Fruit fly (Drosophila melanogaster): ENCODE measurements around the gene CG13992.
A peak's percentile ranks its signal among the peaks of the same experiment; 100 is the strongest.

The CG13992 gene

dm6 chr2L:5977070-5977728 is 9.6 kb upstream of the CG13992 start (continued):
- TF ChIP-seq nau (GFP tag; optimal IDR thresholded peaks at IDR 0.05) = peak; percentile 20
- no peak for TF ChIP-seq nerfin-1 (tag; optimal IDR thresholded peaks at IDR 0.05)
- TF ChIP-seq Kr (GFP tag; optimal IDR thresholded peaks at IDR 0.05) = peak; percentile 3
- TF ChIP-seq CG11560 (tag; IDR thresholded peaks at IDR 0.05) = no peak
- no peak for TF ChIP-seq CG2129 (GFP tag; IDR thresholded peaks at IDR 0.05; ENCODE audit: partially characterized antibody)
- TF ChIP-seq CG30431 (GFP tag; optimal IDR thresholded peaks at IDR 0.05) = no peak
- no peak for TF ChIP-seq CG9932 (GFP tag; IDR thresholded peaks at IDR 0.05)
- TF ChIP-seq CG7357 (GFP tag; IDR thresholded peaks at IDR 0.05) = no peak
- TF ChIP-seq CG4328 (GFP tag; optimal IDR thresholded peaks at IDR 0.05) = peak; percentile 0
- TF ChIP-seq usp (GFP tag; optimal IDR thresholded peaks at IDR 0.05) = no peak
- peak; percentile 36 for TF ChIP-seq cg (GFP tag; optimal IDR thresholded peaks at IDR 0.05)
- TF ChIP-seq ems (GFP tag; optimal IDR thresholded peaks at IDR 0.05) = no peak
- TF ChIP-seq gfzf (GFP tag; optimal IDR thresholded peaks at IDR 0.05) = no peak
- peak; percentile 42 for TF ChIP-seq Side (GFP tag; optimal IDR thresholded peaks at IDR 0.05)
- TF ChIP-seq Gug (GFP tag; IDR thresholded peaks at IDR 0.05) = no peak
- peak; percentile 58 for TF ChIP-seq CG6765 (GFP tag; optimal IDR thresholded peaks at IDR 0.05)
- TF ChIP-seq CG17385 (GFP tag; optimal IDR thresholded peaks at IDR 0.05) = no peak
- TF ChIP-seq CG10565 (GFP tag; optimal IDR thresholded peaks at IDR 0.05) = no peak
- no peak for TF ChIP-seq hth (optimal IDR thresholded peaks at IDR 0.05)
- TF ChIP-seq CG1233 (GFP tag; optimal IDR thresholded peaks at IDR 0.05) = no peak
- TF ChIP-seq Hey (tag; optimal IDR thresholded peaks at IDR 0.05) = peak; percentile 51
- TF ChIP-seq CG3281 (GFP tag; optimal IDR thresholded peaks at IDR 0.05) = peak; percentile 20
- TF ChIP-seq abd-A (tag; optimal IDR thresholded peaks at IDR 0.05) = peak; percentile 88
- no peak for TF ChIP-seq amos (GFP tag; IDR thresholded peaks at IDR 0.05; ENCODE audit: partially characterized antibody)
- TF ChIP-seq p53 (GFP tag; optimal IDR thresholded peaks at IDR 0.05) = no peak
- TF ChIP-seq CG8924 (tag; optimal IDR thresholded peaks at IDR 0.05) = peak; percentile 35
- peak; percentile 46 for TF ChIP-seq CG18599 (GFP tag; optimal IDR thresholded peaks at IDR 0.05)
- no peak for TF ChIP-seq Neu2 (GFP tag; optimal IDR thresholded peaks at IDR 0.05; ENCODE audit: borderline replicate concordance)
- peak; percentile 33 for TF ChIP-seq CG10147 (GFP tag; optimal IDR thresholded peaks at IDR 0.05)
- TF ChIP-seq ind (GFP tag; optimal IDR thresholded peaks at IDR 0.05) = no peak
- peak; percentile 1 for TF ChIP-seq scrt (GFP tag; optimal IDR thresholded peaks at IDR 0.05)
- no peak for TF ChIP-seq CG10267 (tag; optimal IDR thresholded peaks at IDR 0.05)
- TF ChIP-seq disco-r (GFP tag; optimal IDR thresholded peaks at IDR 0.05) = no peak
- peak; percentile 22 for TF ChIP-seq HmgZ (tag; optimal IDR thresholded peaks at IDR 0.05)
- TF ChIP-seq Nf-YC (tag; optimal IDR thresholded peaks at IDR 0.05) = peak; percentile 56
- TF ChIP-seq emc (GFP tag; optimal IDR thresholded peaks at IDR 0.05) = no peak
- TF ChIP-seq ssp (GFP tag; IDR thresholded peaks at IDR 0.05) = no peak
- TF ChIP-seq Poxn (GFP tag; IDR thresholded peaks at IDR 0.05) = no peak
- no peak for TF ChIP-seq Rx (GFP tag; IDR thresholded peaks at IDR 0.05)
- peak; percentile 38 for TF ChIP-seq Ets65A (GFP tag)
- peak in 1 of 2 experiments; percentile 32 for TF ChIP-seq Hr51 (GFP tag; optimal IDR thresholded peaks at IDR 0.05)
- no peak for TF ChIP-seq ash1 (GFP tag; optimal IDR thresholded peaks at IDR 0.05)
- TF ChIP-seq Trl (optimal IDR thresholded peaks at IDR 0.05) = peak in 1 of 2 experiments; percentile 64
- peak; percentile 16 for TF ChIP-seq Trl (GFP tag; optimal IDR thresholded peaks at IDR 0.05)
- no peak for TF ChIP-seq da (GFP tag; optimal IDR thresholded peaks at IDR 0.05)
- TF ChIP-seq org-1 (GFP tag; optimal IDR thresholded peaks at IDR 0.05) = no peak
- TF ChIP-seq CG12219 (GFP tag; optimal IDR thresholded peaks at IDR 0.05) = no peak
- no peak for TF ChIP-seq ab (GFP tag; optimal IDR thresholded peaks at IDR 0.05)
- TF ChIP-seq exex (tag; optimal IDR thresholded peaks at IDR 0.05) = peak; percentile 42
- no peak for TF ChIP-seq ham (GFP tag; IDR thresholded peaks at IDR 0.05)
- peak; percentile 48 for TF ChIP-seq BEAF-32 (GFP tag; optimal IDR thresholded peaks at IDR 0.05)
